Fruit fly (Drosophila melanogaster) whole organism: ENCODE data around the gene CG14340.

ENCODE experiments used
- CG8478 ChIP-seq: fragments of >200 bp; optimal IDR thresholded peaks from 2 replicates; lab custom pipeline; 2018; ENCODE audit warnings: inconsistent platforms
- Dll ChIP-seq: fragments of >200 bp; optimal IDR thresholded peaks from 2 replicates; lab custom pipeline; 2017
- EcR ChIP-seq, 2 experiments: fragments of >200 bp; optimal IDR thresholded peaks; 2 replicates each; lab custom pipeline; 2017; ENCODE audit warnings: missing biosample characterization in 2 of 2, missing genetic modification characterization in 2 of 2, missing genetic modification reagents in 2 of 2
- pan ChIP-seq: fragments of >200 bp; optimal IDR thresholded peaks from 2 replicates; lab custom pipeline; 2017
- psq ChIP-seq: fragments of >200 bp; optimal IDR thresholded peaks from 2 replicates; lab custom pipeline; 2017
- usp ChIP-seq: fragments of >200 bp; optimal IDR thresholded peaks from 2 replicates; lab custom pipeline; 2017; ENCODE audit warnings: missing biosample characterization, missing genetic modification characterization, mixed read lengths

The CG14340 gene

dm6 chr2L:1116661-1117322, 4.1 kb downstream of the CG14340 start:
- TF ChIP-seq usp (no peak), pan (no peak), EcR (GFP tag; optimal IDR thresholded peaks at IDR 0.05; lab: Kevin White, UChicago) (no peak), CG8478 (lab: Kevin White, UChicago) (no peak), Dll (lab: Kevin White, UChicago) (no peak), psq (lab: Kevin White, UChicago) (no peak)

DNA sequence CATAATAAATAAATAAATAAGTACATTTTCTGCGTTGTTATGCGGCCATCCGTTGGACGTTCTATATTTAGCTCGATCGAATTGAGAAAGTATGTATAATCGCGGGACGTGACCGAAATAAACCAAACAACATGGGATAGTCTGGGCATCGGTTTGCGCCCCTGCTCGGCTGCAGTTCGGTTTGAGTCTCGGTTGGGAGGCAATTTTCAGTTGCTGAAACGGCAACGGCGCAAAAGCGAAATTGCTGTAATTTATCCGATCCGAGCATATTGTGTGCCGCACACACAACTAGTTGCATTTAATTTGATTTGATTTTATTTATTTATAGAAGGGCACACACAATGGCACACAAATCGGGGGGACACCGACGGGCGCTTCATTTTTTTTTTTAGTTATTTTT, 5.4 kb downstream of the CG14340 start:
- TF ChIP-seq CG8478 (lab: Kevin White, UChicago) (no peak), Dll (lab: Kevin White, UChicago) (no peak), EcR (GFP tag; optimal IDR thresholded peaks at IDR 0.05; lab: Kevin White, UChicago) (no peak)

dm6 chr2L:1118880-1119809, 6.4 kb downstream of the CG14340 start:
- TF ChIP-seq EcR (GFP tag; optimal IDR thresholded peaks at IDR 0.05; lab: Kevin White, UChicago) (peak in 1 of 2 experiments; percentile 23), CG8478 (lab: Kevin White, UChicago) (no peak), Dll (lab: Kevin White, UChicago) (peak; percentile 93), pan (peak; percentile 96)

DNA sequence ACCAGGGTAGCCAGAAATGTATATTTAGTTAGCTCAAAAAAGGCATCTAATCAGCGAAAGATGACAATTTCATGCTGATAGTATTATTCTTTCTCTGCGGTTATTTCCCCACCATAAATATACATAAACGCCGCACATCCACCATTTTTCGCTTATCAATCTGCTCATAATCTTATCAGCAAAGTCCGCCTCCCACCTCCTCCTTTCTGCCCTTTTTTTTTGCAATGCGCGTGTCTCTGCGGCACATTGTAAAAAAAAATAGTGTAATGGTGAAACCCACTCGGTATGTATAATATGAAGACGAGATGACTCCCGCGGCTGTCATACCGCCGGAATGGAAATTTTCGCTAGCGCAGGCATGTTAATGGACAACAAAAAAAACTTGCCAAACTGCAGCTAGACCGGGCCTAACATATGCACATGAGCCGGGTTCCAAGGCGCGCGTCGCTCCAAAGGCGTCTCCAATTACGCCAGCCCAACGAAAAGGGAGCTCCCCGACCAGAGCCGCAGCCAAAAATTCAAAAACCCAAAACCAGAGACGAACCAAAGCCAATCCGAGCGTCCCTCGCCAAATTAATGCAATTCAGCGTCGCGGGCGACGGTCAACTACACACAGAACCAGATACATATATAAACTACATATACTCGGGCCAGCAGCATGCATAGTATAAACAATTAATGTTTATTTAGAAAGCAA, 7.6 kb downstream of the CG14340 start:
- TF ChIP-seq Dll (lab: Kevin White, UChicago) (no peak), psq (lab: Kevin White, UChicago) (no peak), usp (no peak), EcR (GFP tag; optimal IDR thresholded peaks at IDR 0.05; lab: Kevin White, UChicago) (no peak), CG8478 (lab: Kevin White, UChicago) (no peak), pan (no peak)

DNA sequence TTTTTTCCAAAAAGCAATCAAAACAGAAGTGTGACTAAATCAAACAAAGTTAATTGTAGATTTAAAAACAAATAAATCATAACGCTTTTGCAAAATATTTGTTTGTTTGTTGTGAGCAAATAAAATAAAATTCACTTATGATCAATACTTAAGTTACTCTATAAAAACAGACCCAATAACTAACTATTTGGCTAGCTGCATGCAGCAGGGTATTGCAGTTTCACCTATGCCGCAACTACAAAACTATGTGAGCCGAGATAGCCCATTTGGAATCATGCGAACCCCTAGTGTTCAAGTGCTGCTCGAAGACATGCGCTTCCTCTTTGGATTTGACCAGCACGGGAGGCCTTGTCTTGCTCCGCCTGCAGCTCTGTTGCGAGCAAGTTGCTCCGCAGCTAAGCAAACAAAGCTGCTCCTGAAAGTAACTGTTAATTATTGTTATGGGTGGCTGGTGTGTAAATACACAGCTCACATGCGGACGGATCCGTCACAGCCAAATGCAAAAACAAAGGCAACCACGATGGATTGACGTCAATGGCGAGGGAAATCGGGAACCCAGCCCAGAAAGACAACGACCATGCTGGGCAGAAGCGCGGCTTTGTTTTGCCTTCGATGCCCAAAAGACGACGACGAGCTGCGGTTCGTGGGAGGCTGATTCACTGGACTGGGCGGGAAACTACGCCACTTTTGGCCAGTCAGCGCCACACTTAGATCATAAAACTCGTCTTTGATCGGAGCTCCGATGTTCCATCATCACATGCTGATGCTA, 9.4 kb downstream of the CG14340 start:
- TF ChIP-seq CG8478 (lab: Kevin White, UChicago) (no peak), usp (no peak), Dll (lab: Kevin White, UChicago) (no peak), pan (no peak), EcR (GFP tag; optimal IDR thresholded peaks at IDR 0.05; lab: Kevin White, UChicago) (no peak), psq (lab: Kevin White, UChicago) (no peak)

dm6 chr2L:1122711-1122960, 9.9 kb downstream of the CG14340 start:
- TF ChIP-seq CG8478 (lab: Kevin White, UChicago) (no peak), usp (no peak), EcR (GFP tag; optimal IDR thresholded peaks at IDR 0.05; lab: Kevin White, UChicago) (no peak), Dll (lab: Kevin White, UChicago) (no peak), psq (lab: Kevin White, UChicago) (no peak), pan (no peak)

DNA sequence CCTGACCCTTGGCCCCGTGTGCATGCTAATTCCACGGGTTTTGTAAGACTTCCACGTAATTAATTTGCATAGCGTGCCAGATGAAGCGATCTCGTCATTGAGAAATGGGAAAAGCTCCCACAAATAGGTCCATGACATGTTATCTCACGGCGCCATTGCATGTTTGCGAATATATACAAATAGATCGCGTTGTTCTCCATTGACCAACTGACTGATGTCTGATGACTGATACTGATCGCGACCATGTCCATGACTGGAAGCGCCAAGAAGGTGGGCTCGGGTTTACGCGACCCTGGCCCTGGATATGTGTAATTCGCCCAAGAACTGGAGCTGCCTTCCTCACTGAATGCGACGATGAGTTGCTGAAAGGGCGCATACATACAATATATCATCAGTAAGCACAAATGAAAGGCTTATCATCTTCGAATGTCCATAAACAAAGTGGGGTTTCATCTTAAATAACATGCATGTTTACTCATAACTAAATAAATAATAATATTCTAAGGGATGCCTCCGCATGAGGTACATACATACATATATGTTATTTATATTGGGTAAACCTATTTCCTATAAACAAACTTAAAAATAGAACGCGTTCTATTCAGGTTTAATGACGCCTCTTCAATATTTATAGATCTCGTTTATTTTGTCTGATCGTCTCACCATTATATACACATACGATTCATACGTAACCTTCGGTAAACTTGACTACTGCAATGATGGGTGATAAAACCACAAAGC, 10.5 kb downstream of the CG14340 start:
- TF ChIP-seq EcR (GFP tag; optimal IDR thresholded peaks at IDR 0.05; lab: Kevin White, UChicago) (no peak), psq (lab: Kevin White, UChicago) (no peak), usp (no peak), pan (no peak), CG8478 (lab: Kevin White, UChicago) (no peak), Dll (lab: Kevin White, UChicago) (no peak)

- TF ChIP-seq usp (no peak), CG8478 (lab: Kevin White, UChicago) (no peak), psq (lab: Kevin White, UChicago) (no peak), EcR (GFP tag; optimal IDR thresholded peaks at IDR 0.05; lab: Kevin White, UChicago) (no peak), Dll (lab: Kevin White, UChicago) (no peak), pan (no peak)
Observed at dm6 chr2L:1124265-1124664, 11.5 kb downstream of the CG14340 start.

dm6 chr2L:1125437-1125836, 12.7 kb downstream of the CG14340 start:
- TF ChIP-seq pan (no peak), Dll (lab: Kevin White, UChicago) (no peak), usp (no peak), EcR (GFP tag; optimal IDR thresholded peaks at IDR 0.05; lab: Kevin White, UChicago) (no peak), CG8478 (lab: Kevin White, UChicago) (no peak), psq (lab: Kevin White, UChicago) (no peak)

- no peak for TF ChIP-seq EcR (GFP tag; optimal IDR thresholded peaks at IDR 0.05; lab: Kevin White, UChicago)
- no peak for TF ChIP-seq psq (lab: Kevin White, UChicago)
- no peak for TF ChIP-seq pan
- TF ChIP-seq Dll (lab: Kevin White, UChicago): no peak
- TF ChIP-seq usp: no peak
- no peak for TF ChIP-seq CG8478 (lab: Kevin White, UChicago)
Observed at dm6 chr2L:1126527-1126926, 13.8 kb downstream of the CG14340 start.
